Worm (Caenorhabditis elegans) whole organism, L3 larva: ENCODE results near the gene hpo-40.

Experiments
- R02D3.7 ChIP-seq: fragments of 150-350 bp; optimal IDR thresholded peaks from 2 replicates; lab custom pipeline; 2014; ENCODE audit warnings: missing biosample characterization, missing genetic modification characterization
- ZK546.5 ChIP-seq: sonication (generic microtip); optimal IDR thresholded peaks from 2 replicates; lab custom pipeline; 2017; ENCODE audit warnings: missing biosample characterization, missing genetic modification characterization
- aly-2 ChIP-seq: fragments of 150-350 bp; optimal IDR thresholded peaks from 2 replicates; lab custom pipeline; 2014; ENCODE audit warnings: missing biosample characterization, missing genetic modification characterization
- ama-1 ChIP-seq: fragments of 150-350 bp; optimal IDR thresholded peaks from 2 replicates; lab custom pipeline; 2018
- ceh-16 ChIP-seq: sonication (generic microtip); optimal IDR thresholded peaks from 2 replicates; lab custom pipeline; 2017; ENCODE audit warnings: missing biosample characterization, missing genetic modification characterization
- ceh-28 ChIP-seq: fragments of 150-350 bp; optimal IDR thresholded peaks from 2 replicates; lab custom pipeline; 2014; ENCODE audit warnings: missing biosample characterization, missing genetic modification reagents, missing genetic modification characterization
- ceh-82 ChIP-seq: fragments of 150-350 bp; optimal IDR thresholded peaks from 2 replicates; lab custom pipeline; 2014; ENCODE audit warnings: missing biosample characterization, missing genetic modification characterization
- ceh-9 ChIP-seq: sonication (generic microtip); optimal IDR thresholded peaks from 2 replicates; lab custom pipeline; 2018; ENCODE audit warnings: missing biosample characterization, missing genetic modification characterization
- daf-12 ChIP-seq: fragments of 150-350 bp; optimal IDR thresholded peaks from 2 replicates; lab custom pipeline; 2014; ENCODE audit warnings: missing biosample characterization, missing genetic modification reagents, missing genetic modification characterization
- egl-27 ChIP-seq: sonication (generic microtip); optimal IDR thresholded peaks from 4 replicates; lab custom pipeline; 2017; ENCODE audit warnings: missing biosample characterization, missing genetic modification reagents, missing genetic modification characterization
- egl-5 ChIP-seq: fragments of 150-350 bp; optimal IDR thresholded peaks from 2 replicates; lab custom pipeline; 2017; ENCODE audit warnings: missing biosample characterization, missing genetic modification reagents, missing genetic modification characterization, inconsistent platforms
- elt-1 ChIP-seq: fragments of 150-350 bp; optimal IDR thresholded peaks from 2 replicates; lab custom pipeline; 2014; ENCODE audit warnings: missing biosample characterization, missing genetic modification characterization
- elt-2 ChIP-seq: sonication (generic microtip); optimal IDR thresholded peaks from 2 replicates; lab custom pipeline; 2016; ENCODE audit warnings: missing genetic modification reagents, mild to moderate bottlenecking, missing genetic modification characterization, missing compliant biosample characterization
- elt-3 ChIP-seq, 3 experiments: fragments of 150-350 bp in 1 of 3; sonication (generic microtip) in 2 of 3; optimal IDR thresholded peaks; 2 replicates in 2 of 3; 4 replicates in 1 of 3; lab custom pipeline; 2014 to 2017; ENCODE audit warnings: missing biosample characterization in 3 of 3, missing genetic modification characterization in 3 of 3
- eor-1 ChIP-seq, 2 experiments: fragments of 150-350 bp; optimal IDR thresholded peaks; 2 replicates each; lab custom pipeline; 2014 to 2018; ENCODE audit warnings: missing biosample characterization in 2 of 2, missing genetic modification characterization in 2 of 2
- fkh-10 ChIP-seq: sonication (generic microtip); optimal IDR thresholded peaks from 2 replicates; lab custom pipeline; 2017; ENCODE audit warnings: missing biosample characterization, missing genetic modification reagents, missing genetic modification characterization
- fkh-2 ChIP-seq: fragments of 150-350 bp; optimal IDR thresholded peaks from 2 replicates; lab custom pipeline; 2014; ENCODE audit warnings: missing biosample characterization, missing genetic modification reagents, missing genetic modification characterization
- fos-1 ChIP-seq: fragments of 150-350 bp; optimal IDR thresholded peaks from 2 replicates; lab custom pipeline; 2014; ENCODE audit warnings: missing biosample characterization, missing genetic modification characterization
- hmg-11 ChIP-seq: sonication (generic microtip); optimal IDR thresholded peaks from 2 replicates; lab custom pipeline; 2016; ENCODE audit warnings: missing genetic modification characterization, missing compliant biosample characterization
- jun-1 ChIP-seq: fragments of 150-350 bp; optimal IDR thresholded peaks from 2 replicates; lab custom pipeline; 2014; ENCODE audit warnings: missing biosample characterization, missing genetic modification reagents, missing genetic modification characterization
- lin-15B ChIP-seq: fragments of 150-350 bp; optimal IDR thresholded peaks from 2 replicates; lab custom pipeline; 2014; ENCODE audit warnings: missing biosample characterization, missing genetic modification characterization
- lin-39 ChIP-seq: fragments of 150-350 bp; optimal IDR thresholded peaks from 2 replicates; lab custom pipeline; 2018; ENCODE audit warnings: missing biosample characterization, missing genetic modification reagents, missing genetic modification characterization
- lsy-12 ChIP-seq: sonication (generic microtip); optimal IDR thresholded peaks from 2 replicates; lab custom pipeline; 2016; ENCODE audit warnings: mild to moderate bottlenecking, missing genetic modification characterization, missing compliant biosample characterization
- mdl-1 ChIP-seq: fragments of 150-350 bp; optimal IDR thresholded peaks from 2 replicates; lab custom pipeline; 2014; ENCODE audit warnings: missing biosample characterization, missing genetic modification characterization
- mml-1 ChIP-seq: fragments of 150-350 bp; sonication (generic microtip); optimal IDR thresholded peaks from 3 replicates; lab custom pipeline; 2014; ENCODE audit warnings: missing biosample characterization, missing genetic modification characterization
- nfya-1 ChIP-seq: sonication (generic microtip); optimal IDR thresholded peaks from 2 replicates; lab custom pipeline; 2017; ENCODE audit warnings: missing genetic modification characterization, mild to moderate bottlenecking, missing compliant biosample characterization, antibody characterized with exemption, moderate library complexity; ENCODE audit not compliant: insufficient read depth
- nhr-11 ChIP-seq: fragments of 150-350 bp; optimal IDR thresholded peaks from 2 replicates; lab custom pipeline; 2014; ENCODE audit warnings: missing biosample characterization, missing genetic modification characterization
- nhr-12 ChIP-seq: fragments of 150-350 bp; optimal IDR thresholded peaks from 2 replicates; lab custom pipeline; 2014; ENCODE audit warnings: missing biosample characterization, missing genetic modification characterization
- nhr-23 ChIP-seq: fragments of 150-350 bp; optimal IDR thresholded peaks from 2 replicates; lab custom pipeline; 2014; ENCODE audit warnings: missing biosample characterization, missing genetic modification reagents, missing genetic modification characterization
- nhr-237 ChIP-seq: fragments of 150-350 bp; optimal IDR thresholded peaks from 2 replicates; lab custom pipeline; 2014; ENCODE audit warnings: missing biosample characterization, missing genetic modification characterization
- nhr-25 ChIP-seq: sonication (generic microtip); optimal IDR thresholded peaks from 2 replicates; lab custom pipeline; 2017; ENCODE audit warnings: missing biosample characterization, missing genetic modification characterization
- nhr-28 ChIP-seq: fragments of 150-350 bp; optimal IDR thresholded peaks from 2 replicates; lab custom pipeline; 2014; ENCODE audit warnings: missing biosample characterization, missing genetic modification characterization
- nhr-43 ChIP-seq: sonication (generic microtip); optimal IDR thresholded peaks from 2 replicates; lab custom pipeline; 2016; ENCODE audit warnings: mild to moderate bottlenecking, missing genetic modification characterization, missing compliant biosample characterization; ENCODE audit not compliant: poor library complexity, severe bottlenecking
- nhr-67 ChIP-seq: fragments of 150-350 bp; optimal IDR thresholded peaks from 2 replicates; lab custom pipeline; 2014; ENCODE audit warnings: missing biosample characterization, missing genetic modification characterization
- nhr-76 ChIP-seq: fragments of 150-350 bp; sonication (generic microtip); optimal IDR thresholded peaks from 5 replicates; lab custom pipeline; 2014; ENCODE audit warnings: missing biosample characterization, missing genetic modification characterization
- nhr-77 ChIP-seq: fragments of 150-350 bp; optimal IDR thresholded peaks from 2 replicates; lab custom pipeline; 2014; ENCODE audit warnings: missing biosample characterization, missing genetic modification characterization
- pha-4 ChIP-seq: fragments of 150-350 bp; optimal IDR thresholded peaks from 2 replicates; lab custom pipeline; 2014; ENCODE audit warnings: missing biosample characterization, missing genetic modification reagents, missing genetic modification characterization
- pqm-1 ChIP-seq: fragments of 150-350 bp; optimal IDR thresholded peaks from 2 replicates; lab custom pipeline; 2017; ENCODE audit warnings: missing biosample characterization, missing genetic modification characterization, inconsistent platforms
- sea-2 ChIP-seq: fragments of 150-350 bp; sonication (generic microtip); optimal IDR thresholded peaks from 4 replicates; lab custom pipeline; 2014; ENCODE audit warnings: missing biosample characterization, missing genetic modification reagents, missing genetic modification characterization
- skn-1 ChIP-seq: fragments of 150-350 bp; optimal IDR thresholded peaks from 2 replicates; lab custom pipeline; 2014; ENCODE audit warnings: missing biosample characterization, missing genetic modification characterization
- snpc-4 ChIP-seq: fragments of 150-350 bp; optimal IDR thresholded peaks from 2 replicates; lab custom pipeline; 2014; ENCODE audit warnings: missing biosample characterization, missing genetic modification characterization
- tbx-2 ChIP-seq: sonication (generic microtip); optimal IDR thresholded peaks from 2 replicates; lab custom pipeline; 2016; ENCODE audit warnings: mild to moderate bottlenecking, missing genetic modification characterization, missing compliant biosample characterization
- unc-39 ChIP-seq: sonication (generic microtip); optimal IDR thresholded peaks from 4 replicates; lab custom pipeline; 2017; ENCODE audit warnings: missing biosample characterization, missing genetic modification characterization
- unc-62 ChIP-seq: fragments of 150-350 bp; sonication (generic microtip); optimal IDR thresholded peaks from 4 replicates; lab custom pipeline; 2014; ENCODE audit warnings: missing biosample characterization, missing genetic modification reagents, missing genetic modification characterization
- zag-1 ChIP-seq: fragments of 150-350 bp; optimal IDR thresholded peaks from 2 replicates; lab custom pipeline; 2014; ENCODE audit warnings: missing biosample characterization, missing genetic modification characterization
- ztf-11 ChIP-seq: fragments of 150-350 bp; optimal IDR thresholded peaks from 2 replicates; lab custom pipeline; 2014; ENCODE audit warnings: missing biosample characterization, missing genetic modification characterization
- ztf-4 ChIP-seq: fragments of 150-350 bp; optimal IDR thresholded peaks from 2 replicates; lab custom pipeline; 2014; ENCODE audit warnings: missing biosample characterization, missing genetic modification characterization

The hpo-40 gene

DNA sequence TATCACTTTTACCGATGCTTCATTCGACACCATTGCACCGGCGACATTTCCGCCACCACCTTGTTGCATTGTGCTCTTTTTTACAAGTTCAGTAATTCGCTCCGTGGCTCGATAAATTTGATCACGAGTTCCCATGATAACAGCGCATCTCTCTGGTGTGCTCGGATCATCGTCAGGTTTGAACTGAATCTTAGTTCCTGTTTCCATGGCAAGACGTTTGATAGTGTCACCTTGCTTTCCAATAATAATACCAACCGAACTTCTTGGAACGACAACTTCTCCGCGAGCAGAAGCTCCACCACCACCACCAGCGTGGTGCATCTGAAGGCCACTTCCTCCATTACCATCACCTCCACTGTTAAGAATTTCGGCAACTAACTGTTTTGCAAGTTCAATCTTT lies 24.4 kb downstream of the hpo-40 start:
- TF ChIP-seq fkh-2 (tag; lab: Kevin White, UChicago) = no peak
- no peak for TF ChIP-seq ceh-9
- no peak for TF ChIP-seq sea-2 (GFP tag; lab: Kevin White, UChicago)
- TF ChIP-seq ztf-4 (tag; lab: Kevin White, UChicago) = no peak
- no peak for TF ChIP-seq R02D3.7 (tag; lab: Kevin White, UChicago)
- TF ChIP-seq elt-2 = no peak
- no peak for TF ChIP-seq nhr-25 (tag; lab: Kevin White, UChicago)
- TF ChIP-seq lsy-12 (tag; lab: Kevin White, UChicago) = no peak
- no peak for TF ChIP-seq unc-62 (GFP tag; lab: Kevin White, UChicago)
- no peak for TF ChIP-seq nhr-237
- no peak for TF ChIP-seq egl-5 (tag; lab: Kevin White, UChicago)
- no peak for TF ChIP-seq nhr-77
- no peak for TF ChIP-seq lin-39

DNA sequence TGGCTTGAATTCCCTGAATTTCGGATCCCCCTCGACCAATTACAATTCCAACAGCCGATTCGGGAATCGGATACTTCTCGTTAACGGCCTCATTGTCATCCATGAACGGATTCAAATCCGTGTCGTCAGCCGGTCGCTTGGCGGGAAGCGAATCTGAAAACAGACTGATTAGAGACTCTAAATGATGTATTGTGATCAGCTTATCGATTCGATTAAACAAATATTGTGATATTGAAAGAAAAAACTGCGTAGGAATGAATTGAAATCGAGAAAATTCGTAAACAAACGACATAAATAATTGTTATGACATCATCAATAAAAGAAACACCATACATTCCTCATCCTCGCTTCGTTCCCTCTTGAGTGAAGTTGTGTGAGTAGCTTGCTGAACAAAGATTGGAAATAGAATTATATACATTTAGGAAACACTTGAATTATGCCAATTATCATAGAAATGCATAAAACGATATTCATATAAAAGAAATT lies 25.3 kb downstream of the hpo-40 start:
- TF ChIP-seq ztf-4 (tag; lab: Kevin White, UChicago) = no peak
- TF ChIP-seq nhr-11 (tag; lab: Kevin White, UChicago) = no peak
- peak; percentile 6 for TF ChIP-seq ama-1 (lab: Kevin White, UChicago)
- no peak for TF ChIP-seq nhr-76 (tag; lab: Kevin White, UChicago)
- no peak for TF ChIP-seq nhr-67
- TF ChIP-seq nfya-1 (tag; lab: Kevin White, UChicago) = no peak

ce11 chrV:10238665-10239064 lies 25.9 kb downstream of the hpo-40 start, which contains the start of gene fubl-1:
Gene fubl-1 (minus strand): TSS chrV:10238866.
- TF ChIP-seq R02D3.7 (tag; lab: Kevin White, UChicago) (no peak), tbx-2 (no peak), fkh-2 (tag; lab: Kevin White, UChicago) (no peak), ceh-82 (tag; lab: Kevin White, UChicago) (no peak), egl-27 (tag; lab: Kevin White, UChicago) (no peak), nhr-43 (no peak), nhr-67 (no peak), elt-2 (peak; percentile 2), nfya-1 (tag; lab: Kevin White, UChicago) (peak; percentile 50), elt-1 (tag; lab: Kevin White, UChicago) (no peak), nhr-76 (tag; lab: Kevin White, UChicago) (no peak), egl-5 (tag; lab: Kevin White, UChicago) (no peak), pqm-1 (no peak), ZK546.5 (tag; lab: Kevin White, UChicago) (no peak), eor-1 (tag; optimal IDR thresholded peaks at IDR 0.05; lab: Kevin White, UChicago) (no peak), elt-3 (tag; optimal IDR thresholded peaks at IDR 0.05; lab: Kevin White, UChicago) (no peak), unc-62 (GFP tag; lab: Kevin White, UChicago) (no peak), nhr-237 (no peak), unc-39 (no peak), lin-15B (tag; lab: Kevin White, UChicago) (peak; percentile 73), hmg-11 (tag; lab: Kevin White, UChicago) (peak; percentile 9), aly-2 (tag; lab: Kevin White, UChicago) (no peak), nhr-12 (tag; lab: Kevin White, UChicago) (no peak), daf-12 (tag; lab: Kevin White, UChicago) (no peak), pha-4 (tag; lab: Kevin White, UChicago) (peak; percentile 6), ceh-28 (tag; lab: Kevin White, UChicago) (no peak), lin-39 (peak; percentile 61), ceh-9 (no peak), mdl-1 (tag; lab: Kevin White, UChicago) (no peak), lsy-12 (tag; lab: Kevin White, UChicago) (no peak), nhr-23 (tag; lab: Kevin White, UChicago) (no peak), nhr-25 (tag; lab: Kevin White, UChicago) (no peak), snpc-4 (tag; lab: Kevin White, UChicago) (no peak), sea-2 (GFP tag; lab: Kevin White, UChicago) (no peak), mml-1 (tag; lab: Kevin White, UChicago) (no peak), fos-1 (tag; lab: Kevin White, UChicago) (no peak), ztf-11 (no peak), ztf-4 (tag; lab: Kevin White, UChicago) (no peak), ama-1 (lab: Kevin White, UChicago) (peak; percentile 39), nhr-11 (tag; lab: Kevin White, UChicago) (no peak), zag-1 (tag; lab: Kevin White, UChicago) (no peak), fkh-10 (GFP tag; lab: Kevin White, UChicago) (no peak), nhr-28 (tag; lab: Kevin White, UChicago) (no peak), jun-1 (tag; lab: Kevin White, UChicago) (no peak), skn-1 (tag; lab: Kevin White, UChicago) (no peak), nhr-77 (no peak), ceh-16 (tag; lab: Kevin White, UChicago) (no peak)
